Worm (Caenorhabditis elegans): Measurements from ENCODE around the gene ztf-22.

DNA sequence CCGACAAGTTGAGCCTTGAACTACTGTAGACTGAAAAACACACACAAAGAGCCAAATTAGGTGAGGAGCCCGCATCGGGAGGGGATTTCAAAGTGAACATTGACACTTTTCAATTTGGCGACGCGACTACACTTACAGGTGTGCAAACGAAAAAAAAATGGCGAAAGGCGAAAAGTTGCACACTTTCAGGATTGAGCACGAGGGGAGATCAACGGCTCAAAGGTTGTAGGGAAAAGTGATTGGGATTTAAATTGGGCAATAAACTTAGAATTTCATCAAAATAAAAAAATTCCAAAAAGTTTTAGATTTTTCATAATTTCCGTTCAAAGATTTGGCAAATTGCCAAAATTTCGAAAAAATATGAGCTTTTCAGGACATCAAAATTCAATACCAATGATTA, 42.6 kb downstream of the ztf-22 start, which contains the start of gene F15D4.4:
- TF ChIP-seq F26F4.8 (GFP tag; conservative IDR thresholded peaks at IDR 0.05) = no peak
- TF ChIP-seq unc-62 (GFP tag; optimal IDR thresholded peaks at IDR 0.05 in 1 of 2) = no peak
- no peak for TF ChIP-seq unc-62 (tag; optimal IDR thresholded peaks at IDR 0.05)
- TF ChIP-seq jun-1 (tag; optimal IDR thresholded peaks at IDR 0.05) = no peak
- no peak for TF ChIP-seq unc-130 (GFP tag; optimal IDR thresholded peaks at IDR 0.05)
- no peak for TF ChIP-seq sdz-12 (GFP tag; optimal IDR thresholded peaks at IDR 0.05)
- TF ChIP-seq zag-1 (tag; optimal IDR thresholded peaks at IDR 0.05) = no peak
- TF ChIP-seq nhr-237 (tag; optimal IDR thresholded peaks at IDR 0.05) = no peak
- no peak for TF ChIP-seq pha-4 (GFP tag; IDR thresholded peaks at IDR 0.05)
- TF ChIP-seq pha-4 (tag; optimal IDR thresholded peaks at IDR 0.05) = no peak
- TF ChIP-seq dmd-6 (GFP tag; IDR thresholded peaks at IDR 0.05) = no peak
- no peak for TF ChIP-seq lsy-2 (tag; optimal IDR thresholded peaks at IDR 0.05)
- no peak for TF ChIP-seq ceh-44 (GFP tag; IDR thresholded peaks at IDR 0.05)
- no peak for TF ChIP-seq lir-3 (tag; optimal IDR thresholded peaks at IDR 0.05)
- no peak for TF ChIP-seq php-3 (GFP tag; IDR thresholded peaks at IDR 0.05)

Data from whole organism, L4 larva.